Fruit fly (Drosophila melanogaster) whole organism: ENCODE measurements around the gene CG31674.

Experiments used
- CG8478 ChIP-seq: fragments of >200 bp; optimal IDR thresholded peaks from 2 replicates; lab custom pipeline; 2018; ENCODE audit warnings: inconsistent platforms
- Dll ChIP-seq: fragments of >200 bp; optimal IDR thresholded peaks from 2 replicates; lab custom pipeline; 2017
- EcR ChIP-seq, 2 experiments: fragments of >200 bp; optimal IDR thresholded peaks; 2 replicates each; lab custom pipeline; 2017; ENCODE audit warnings: missing biosample characterization in 2 of 2, missing genetic modification characterization in 2 of 2, missing genetic modification reagents in 2 of 2
- pan ChIP-seq: fragments of >200 bp; optimal IDR thresholded peaks from 2 replicates; lab custom pipeline; 2017
- psq ChIP-seq: fragments of >200 bp; optimal IDR thresholded peaks from 2 replicates; lab custom pipeline; 2017
- usp ChIP-seq: fragments of >200 bp; optimal IDR thresholded peaks from 2 replicates; lab custom pipeline; 2017; ENCODE audit warnings: missing biosample characterization, missing genetic modification characterization, mixed read lengths

- TF ChIP-seq psq, result no peak
- TF ChIP-seq usp, result no peak
- no peak for TF ChIP-seq CG8478 (lab: Kevin White, UChicago)
- TF ChIP-seq pan, result no peak
- no peak for TF ChIP-seq EcR (GFP tag; optimal IDR thresholded peaks at IDR 0.05; lab: Kevin White, UChicago)
- TF ChIP-seq Dll (lab: Kevin White, UChicago), result no peak
Measured at dm6 chr2L:20869804-20870295, 38.8 kb downstream of the CG31674 start, which contains the start of gene CG14401.
